Worm (Caenorhabditis elegans): ENCODE data around the gene hil-3.

ce11 chrX:8150621-8151020 is 8.3 kb upstream of the hil-3 start, which contains the start of gene F22F1.2:
- TF ChIP-seq unc-86 (tag; optimal IDR thresholded peaks at IDR 0.05) = no peak
- TF ChIP-seq hlh-8 (tag; optimal IDR thresholded peaks at IDR 0.05) = no peak
- no peak for TF ChIP-seq ahr-1 (tag; optimal IDR thresholded peaks at IDR 0.05)

Measured in whole organism, late embryonic.